Worm (Caenorhabditis elegans) whole organism, L4 larva: ENCODE measurements around the gene gtf-2F1.

Experiments used
- D1046.2 ChIP-seq: fragments of 200-800 bp; sonication (Bioruptor generic); IDR thresholded peaks from 2 replicates; pipeline ENCODE4 v1.3.6; 2022; ENCODE audit warnings: missing genetic modification characterization, missing compliant biosample characterization
- F26F4.8 ChIP-seq: fragments of 200-800 bp; sonication (Bioruptor generic); conservative IDR thresholded peaks from 2 replicates; pipeline ENCODE4 v1.3.6; 2022; ENCODE audit warnings: missing genetic modification characterization, missing compliant biosample characterization
- Y105C5A.15 ChIP-seq: fragments of 200-800 bp; sonication (Bioruptor generic); IDR thresholded peaks from 2 replicates; pipeline ENCODE4 v1.3.6; 2022; ENCODE audit warnings: missing genetic modification characterization, missing compliant biosample characterization
- Y48G9A.11 ChIP-seq: fragments of 200-800 bp; sonication (Bioruptor generic); IDR thresholded peaks from 2 replicates; pipeline ENCODE4 v1.3.6; 2022; ENCODE audit warnings: missing genetic modification reagents, missing genetic modification characterization, missing compliant biosample characterization
- attf-4 ChIP-seq: sonication (generic microtip); optimal IDR thresholded peaks from 3 replicates; lab custom pipeline; 2017; ENCODE audit warnings: missing biosample characterization, missing genetic modification characterization
- ceh-44 ChIP-seq: fragments of 200-800 bp; sonication (Bioruptor generic); IDR thresholded peaks from 2 replicates; pipeline ENCODE4 v1.3.6; 2022; ENCODE audit warnings: missing genetic modification reagents, missing genetic modification characterization, missing compliant biosample characterization
- ceh-62 ChIP-seq: sonication (generic microtip); optimal IDR thresholded peaks from 2 replicates; lab custom pipeline; 2017; ENCODE audit warnings: missing biosample characterization, missing genetic modification characterization
- ces-1 ChIP-seq: fragments of 150-350 bp; sonication (generic microtip); optimal IDR thresholded peaks from 4 replicates; lab custom pipeline; 2014; ENCODE audit warnings: missing biosample characterization, missing genetic modification reagents, missing genetic modification characterization
- daf-12 ChIP-seq: fragments of 150-350 bp; optimal IDR thresholded peaks from 2 replicates; lab custom pipeline; 2014; ENCODE audit warnings: missing biosample characterization, missing genetic modification reagents, missing genetic modification characterization
- daf-19 ChIP-seq: fragments of 200-800 bp; sonication (Bioruptor generic); conservative IDR thresholded peaks from 2 replicates; pipeline ENCODE4 v1.3.6; 2022; ENCODE audit warnings: missing genetic modification characterization, missing compliant biosample characterization
- dve-1 ChIP-seq: sonication (generic microtip); optimal IDR thresholded peaks from 2 replicates; lab custom pipeline; 2017; ENCODE audit warnings: antibody characterized with exemption, mild to moderate bottlenecking, missing genetic modification characterization, missing compliant biosample characterization; ENCODE audit not compliant: insufficient read depth
- egl-27 ChIP-seq: sonication (generic microtip); optimal IDR thresholded peaks from 3 replicates; lab custom pipeline; 2017; ENCODE audit warnings: missing biosample characterization, missing genetic modification reagents, missing genetic modification characterization
- fkh-10 ChIP-seq: fragments of 150-350 bp; optimal IDR thresholded peaks from 2 replicates; lab custom pipeline; 2014; ENCODE audit warnings: missing biosample characterization, missing genetic modification reagents, missing genetic modification characterization
- fos-1 ChIP-seq: fragments of 150-350 bp; optimal IDR thresholded peaks from 2 replicates; lab custom pipeline; 2014; ENCODE audit warnings: missing biosample characterization, missing genetic modification characterization
- hif-1 ChIP-seq, 2 experiments: sonication (generic microtip); optimal IDR thresholded peaks; 2 replicates each; lab custom pipeline; 2016 to 2017; ENCODE audit warnings: missing compliant biosample characterization in 2 of 2, missing genetic modification characterization in 2 of 2, missing genetic modification reagents in 2 of 2, missing genotype in 2 of 2, mild to moderate bottlenecking in 1 of 2
- lim-7 ChIP-seq: fragments of 200-800 bp; sonication (Bioruptor generic); IDR thresholded peaks from 2 replicates; pipeline ENCODE4 v1.3.6; 2022; ENCODE audit warnings: missing genetic modification characterization, missing compliant biosample characterization
- lin-15B ChIP-seq: fragments of 150-350 bp; sonication (generic microtip); optimal IDR thresholded peaks from 3 replicates; lab custom pipeline; 2014; ENCODE audit warnings: missing biosample characterization, missing genetic modification characterization
- lin-38 ChIP-seq: fragments of 200-800 bp; sonication (Bioruptor generic); IDR thresholded peaks from 2 replicates; pipeline ENCODE4 v1.3.6; 2022; ENCODE audit warnings: missing genetic modification reagents, missing genetic modification characterization, missing compliant biosample characterization
- lin-39 ChIP-seq: fragments of 150-350 bp; optimal IDR thresholded peaks from 2 replicates; lab custom pipeline; 2014; ENCODE audit warnings: missing biosample characterization, missing genetic modification reagents, missing genetic modification characterization
- lsy-2 ChIP-seq, 2 experiments: fragments of 150-350 bp in 1 of 2; sonication (generic microtip) in 1 of 2; optimal IDR thresholded peaks; 2 replicates each; lab custom pipeline; 2014 to 2017; ENCODE audit warnings: missing biosample characterization in 2 of 2, missing genetic modification characterization in 2 of 2
- madf-9 ChIP-seq: fragments of 200-800 bp; sonication (Bioruptor generic); conservative IDR thresholded peaks from 2 replicates; pipeline ENCODE4 v1.3.6; 2022; ENCODE audit warnings: missing genetic modification reagents, missing genetic modification characterization, missing compliant biosample characterization
- mep-1 ChIP-seq: fragments of 150-350 bp; sonication (generic microtip); optimal IDR thresholded peaks from 3 replicates; lab custom pipeline; 2014; ENCODE audit warnings: missing biosample characterization, missing genetic modification characterization
- mes-2 ChIP-seq: sonication (generic microtip); optimal IDR thresholded peaks from 2 replicates; lab custom pipeline; 2016; ENCODE audit warnings: missing genotype, mild to moderate bottlenecking, missing genetic modification characterization, missing compliant biosample characterization; ENCODE audit not compliant: poor library complexity, severe bottlenecking
- mxl-2 ChIP-seq: fragments of 200-800 bp; sonication (Bioruptor generic); conservative IDR thresholded peaks from 2 replicates; pipeline ENCODE4 v1.3.6; 2022; ENCODE audit warnings: missing genetic modification reagents, missing genetic modification characterization, missing compliant biosample characterization
- nhr-102 ChIP-seq: sonication (generic microtip); optimal IDR thresholded peaks from 2 replicates; lab custom pipeline; 2016; ENCODE audit warnings: mild to moderate bottlenecking, missing genetic modification characterization, moderate library complexity, missing compliant biosample characterization
- nhr-111 ChIP-seq: fragments of 200-800 bp; sonication (Bioruptor generic); optimal IDR thresholded peaks from 2 replicates; lab custom pipeline; 2018; ENCODE audit warnings: mild to moderate bottlenecking, missing genetic modification characterization, missing compliant biosample characterization
- nhr-25 ChIP-seq: sonication (generic microtip); optimal IDR thresholded peaks from 2 replicates; lab custom pipeline; 2017; ENCODE audit warnings: missing genetic modification characterization, mild to moderate bottlenecking, missing compliant biosample characterization, antibody characterized with exemption, moderate library complexity, borderline replicate concordance; ENCODE audit not compliant: insufficient read depth
- nhr-28 ChIP-seq: fragments of 150-350 bp; optimal IDR thresholded peaks from 2 replicates; lab custom pipeline; 2014; ENCODE audit warnings: missing biosample characterization, missing genetic modification characterization
- saeg-2 ChIP-seq: fragments of 200-800 bp; sonication (Bioruptor generic); IDR thresholded peaks from 2 replicates; pipeline ENCODE4 v1.3.6; 2022; ENCODE audit warnings: missing genetic modification reagents, missing genetic modification characterization, missing compliant biosample characterization
- spr-1 ChIP-seq: sonication (generic microtip); optimal IDR thresholded peaks from 2 replicates; lab custom pipeline; 2016; ENCODE audit warnings: mild to moderate bottlenecking, missing genetic modification characterization, missing compliant biosample characterization
- unc-62 ChIP-seq, 3 experiments: fragments of 150-350 bp in 1 of 3; sonication (generic microtip); optimal IDR thresholded peaks in 2 of 3; peaks in 1 of 3; 1 replicate in 1 of 3; 2 replicates in 2 of 3; lab custom pipeline; 2014 to 2017; ENCODE audit warnings: missing biosample characterization in 3 of 3, missing genetic modification characterization in 3 of 3, missing genetic modification reagents in 3 of 3, missing genotype in 1 of 3
- zfp-3 ChIP-seq: fragments of 200-800 bp; sonication (Bioruptor generic); conservative IDR thresholded peaks from 2 replicates; pipeline ENCODE4 v1.3.6; 2022; ENCODE audit warnings: missing genetic modification reagents, missing genetic modification characterization, missing compliant biosample characterization
- zip-11 ChIP-seq: fragments of 200-800 bp; sonication (Bioruptor generic); IDR thresholded peaks from 2 replicates; pipeline ENCODE4 v1.3.6; 2022; ENCODE audit warnings: missing genetic modification characterization, missing compliant biosample characterization
- ztf-11 ChIP-seq: fragments of 150-350 bp; optimal IDR thresholded peaks from 2 replicates; lab custom pipeline; 2014; ENCODE audit warnings: missing biosample characterization, missing genetic modification characterization

gtf-2F1 gene

ce11 chrII:4276924-4277323, 24.5 kb upstream of the gtf-2F1 start:
- TF ChIP-seq hif-1 (tag; optimal IDR thresholded peaks at IDR 0.05; lab: Kevin White, UChicago), result no peak
- peak; percentile 70 for TF ChIP-seq ces-1 (GFP tag; lab: Kevin White, UChicago)
- TF ChIP-seq dve-1 (tag; lab: Kevin White, UChicago), result no peak
- TF ChIP-seq mep-1 (tag; lab: Kevin White, UChicago), result no peak
- no peak for TF ChIP-seq attf-4
- no peak for TF ChIP-seq nhr-102 (tag; lab: Kevin White, UChicago)
- TF ChIP-seq mes-2, result no peak

ce11 chrII:4277639-4278038, 23.8 kb upstream of the gtf-2F1 start:
- TF ChIP-seq egl-27 (no peak), D1046.2 (GFP tag; lab: Robert Waterston, UW) (0 out of 2 replicates have a peak, but pooled peaks have one; percentile 37), lim-7 (GFP tag; lab: Robert Waterston, UW) (0 out of 2 replicates have a peak, but pooled peaks have one; percentile 29)
- TF ChIP-seq, all 104 proteins: peak for 2

- no peak for TF ChIP-seq ztf-11 (tag; lab: Kevin White, UChicago)
- peak in 1 of 2 experiments; percentile 89 for TF ChIP-seq unc-62 (GFP tag; optimal IDR thresholded peaks at IDR 0.05 in 1 of 2; lab: Kevin White, UChicago)
- no peak for TF ChIP-seq unc-62 (tag; optimal IDR thresholded peaks at IDR 0.05; lab: Kevin White, UChicago)
- TF ChIP-seq lin-38, result 0 out of 2 replicates have a peak, but pooled peaks have one; percentile 18
- TF ChIP-seq F26F4.8 (GFP tag; lab: Robert Waterston, UW), result no peak
Observed at ce11 chrII:4281743-4282142, 19.7 kb upstream of the gtf-2F1 start, which contains the start of gene C01F1.5. C01F1.5 (minus strand) TSS chrII:4281845.

- no peak for TF ChIP-seq ceh-44 (GFP tag; lab: Robert Waterston, UW)
- no peak for TF ChIP-seq fos-1 (tag; lab: Kevin White, UChicago)
- TF ChIP-seq madf-9 (GFP tag; lab: Robert Waterston, UW), result no peak
- TF ChIP-seq nhr-28 (tag; lab: Kevin White, UChicago), result no peak
- no peak for TF ChIP-seq zip-11
- TF ChIP-seq Y105C5A.15 (GFP tag; lab: Robert Waterston, UW), result no peak
- no peak for TF ChIP-seq lim-7 (GFP tag; lab: Robert Waterston, UW)
- TF ChIP-seq ceh-62 (tag; lab: Kevin White, UChicago), result no peak
- TF ChIP-seq, all 104 proteins: peak for 0
Observed at ce11 chrII:4284305-4285193, 16.9 kb upstream of the gtf-2F1 start.

ce11 chrII:4286921-4287320, 14.5 kb upstream of the gtf-2F1 start:
- TF ChIP-seq daf-12 (tag; lab: Kevin White, UChicago) (no peak), nhr-25 (tag; lab: Kevin White, UChicago) (no peak), spr-1 (tag; lab: Kevin White, UChicago) (no peak), zfp-3 (GFP tag; lab: Robert Waterston, UW) (no peak), nhr-28 (tag; lab: Kevin White, UChicago) (no peak), mxl-2 (GFP tag; lab: Robert Waterston, UW) (no peak), fkh-10 (GFP tag; lab: Kevin White, UChicago) (no peak), ceh-44 (GFP tag; lab: Robert Waterston, UW) (no peak), madf-9 (GFP tag; lab: Robert Waterston, UW) (no peak), Y48G9A.11 (no peak), lsy-2 (tag; optimal IDR thresholded peaks at IDR 0.05; lab: Kevin White, UChicago) (no peak), saeg-2 (no peak), lin-15B (no peak), daf-19 (GFP tag; lab: Robert Waterston, UW) (no peak), nhr-111 (GFP tag; lab: Kevin White, UChicago) (no peak), lin-39 (tag; lab: Kevin White, UChicago) (no peak)
